Fruit fly (Drosophila melanogaster) whole organism, prepupa: ENCODE results near the gene Nedd4.
A peak's percentile ranks its signal among the peaks of the same experiment; 100 is the strongest.

ENCODE experiments used
- Blimp-1 ChIP-seq: fragments of 200-800 bp; sonication (Bioruptor generic); optimal IDR thresholded peaks from 3 replicates; lab custom pipeline; 2017; ENCODE audit warnings: missing biosample characterization, missing genetic modification characterization, mild to moderate bottlenecking, moderate library complexity, missing genetic modification reagents
- CG10631 ChIP-seq: fragments of 200-800 bp; sonication (Bioruptor generic); optimal IDR thresholded peaks from 2 replicates; lab custom pipeline; 2016; ENCODE audit warnings: missing biosample characterization, missing genetic modification characterization
- CG10669 ChIP-seq: fragments of 200-800 bp; sonication (Bioruptor generic); optimal IDR thresholded peaks from 3 replicates; lab custom pipeline; 2018; ENCODE audit warnings: missing biosample characterization, mild to moderate bottlenecking, missing genetic modification characterization, moderate library complexity
- CG11294 ChIP-seq: fragments of 200-800 bp; sonication (Bioruptor generic); IDR thresholded peaks from 2 replicates; pipeline ENCODE4 v1.3.6; 2022; ENCODE audit warnings: missing biosample characterization, missing genetic modification characterization
- CG11762 ChIP-seq: fragments of 200-800 bp; sonication (Bioruptor generic); optimal IDR thresholded peaks from 3 replicates; lab custom pipeline; 2016; ENCODE audit warnings: missing biosample characterization, missing genetic modification characterization; ENCODE audit not compliant: insufficient read depth
- CG11902 ChIP-seq: fragments of 200-800 bp; sonication (Bioruptor generic); optimal IDR thresholded peaks from 3 replicates; lab custom pipeline; 2016; ENCODE audit warnings: missing biosample characterization, missing genetic modification characterization
- CG15336 ChIP-seq: fragments of 200-800 bp; sonication (Bioruptor generic); IDR thresholded peaks from 2 replicates; pipeline ENCODE4 v1.3.6; 2022; ENCODE audit warnings: missing biosample characterization, missing genetic modification characterization
- CG1621 ChIP-seq: fragments of 200-800 bp; sonication (Bioruptor generic); optimal IDR thresholded peaks from 3 replicates; lab custom pipeline; 2018; ENCODE audit warnings: missing biosample characterization, mild to moderate bottlenecking, missing genetic modification characterization
- CG16779 ChIP-seq: fragments of 200-800 bp; sonication (Bioruptor generic); optimal IDR thresholded peaks from 3 replicates; lab custom pipeline; 2017; ENCODE audit warnings: missing biosample characterization, mild to moderate bottlenecking, missing genetic modification characterization
- CG3032 ChIP-seq: fragments of 200-800 bp; optimal IDR thresholded peaks from 2 replicates; lab custom pipeline; 2019; ENCODE audit warnings: missing biosample characterization, mild to moderate bottlenecking, missing genetic modification characterization, moderate library complexity
- CG31627 ChIP-seq: fragments of 200-800 bp; sonication (Bioruptor generic); optimal IDR thresholded peaks from 3 replicates; lab custom pipeline; 2016; ENCODE audit warnings: missing biosample characterization, missing genetic modification characterization
- CG32006 ChIP-seq: fragments of 200-800 bp; sonication (Bioruptor generic); optimal IDR thresholded peaks from 3 replicates; lab custom pipeline; 2017; ENCODE audit warnings: missing biosample characterization, mild to moderate bottlenecking, missing genetic modification characterization
- CG34406 ChIP-seq: fragments of 200-800 bp; sonication (Bioruptor generic); optimal IDR thresholded peaks from 3 replicates; lab custom pipeline; 2016; ENCODE audit warnings: missing biosample characterization, missing genetic modification characterization
- CG3919 ChIP-seq: fragments of 200-800 bp; sonication (Bioruptor generic); optimal IDR thresholded peaks from 3 replicates; lab custom pipeline; 2016; ENCODE audit warnings: missing biosample characterization, missing genetic modification characterization
- CG4318 ChIP-seq: fragments of 200-800 bp; sonication (Bioruptor generic); optimal IDR thresholded peaks from 3 replicates; lab custom pipeline; 2017; ENCODE audit warnings: missing biosample characterization, mild to moderate bottlenecking, missing genetic modification characterization
- CG6163 ChIP-seq: fragments of 200-800 bp; sonication (Bioruptor generic); IDR thresholded peaks from 3 replicates; pipeline ENCODE4 v1.3.6; 2022; ENCODE audit warnings: missing biosample characterization, missing genetic modification characterization
- CG6276 ChIP-seq: fragments of 200-800 bp; sonication (Bioruptor generic); optimal IDR thresholded peaks from 2 replicates; lab custom pipeline; 2017; ENCODE audit warnings: missing biosample characterization, mild to moderate bottlenecking, missing genetic modification characterization
- CG6792 ChIP-seq: fragments of 200-800 bp; sonication (Bioruptor generic); optimal IDR thresholded peaks from 3 replicates; lab custom pipeline; 2016; ENCODE audit warnings: missing biosample characterization, missing genetic modification characterization
- CG6854 ChIP-seq: fragments of 200-800 bp; sonication (Bioruptor generic); optimal IDR thresholded peaks from 2 replicates; lab custom pipeline; 2017; ENCODE audit warnings: missing biosample characterization, mild to moderate bottlenecking, missing genetic modification characterization
- CG7368 ChIP-seq: fragments of 200-800 bp; sonication (Bioruptor generic); optimal IDR thresholded peaks from 3 replicates; lab custom pipeline; 2016; ENCODE audit warnings: missing biosample characterization, missing genetic modification characterization
- CG8119 ChIP-seq: fragments of 200-800 bp; sonication (Bioruptor generic); IDR thresholded peaks from 3 replicates; pipeline ENCODE4 v1.3.6; 2022; ENCODE audit warnings: missing biosample characterization, missing genetic modification characterization
- CG8319 ChIP-seq: fragments of 200-800 bp; sonication (Bioruptor generic); optimal IDR thresholded peaks from 3 replicates; lab custom pipeline; 2016; ENCODE audit warnings: missing biosample characterization, missing genetic modification characterization
- CG9139 ChIP-seq: fragments of 200-800 bp; sonication (Bioruptor generic); optimal IDR thresholded peaks from 3 replicates; lab custom pipeline; 2017; ENCODE audit warnings: missing biosample characterization, mild to moderate bottlenecking, missing genetic modification characterization
- Eip75B ChIP-seq: fragments of 200-800 bp; sonication (Bioruptor generic); optimal IDR thresholded peaks from 3 replicates; lab custom pipeline; 2016; ENCODE audit warnings: missing biosample characterization, missing genetic modification characterization
- Eip93F ChIP-seq: fragments of 200-800 bp; sonication (Bioruptor generic); optimal IDR thresholded peaks from 2 replicates; lab custom pipeline; 2016; ENCODE audit warnings: missing biosample characterization, mild to moderate bottlenecking, missing genetic modification characterization
- Ets21C ChIP-seq: fragments of 200-800 bp; sonication (Bioruptor generic); optimal IDR thresholded peaks from 3 replicates; lab custom pipeline; 2016; ENCODE audit warnings: missing biosample characterization, missing genetic modification characterization
- Ets96B ChIP-seq: fragments of 200-800 bp; optimal IDR thresholded peaks from 2 replicates; lab custom pipeline; 2019; ENCODE audit warnings: missing biosample characterization, mild to moderate bottlenecking, missing genetic modification characterization, moderate library complexity
- Gug ChIP-seq: fragments of 200-800 bp; sonication (Bioruptor generic); IDR thresholded peaks from 2 replicates; pipeline ENCODE4 v1.3.6; 2022; ENCODE audit warnings: missing biosample characterization, missing genetic modification characterization
- Hr38 ChIP-seq: sonication (Bioruptor generic); optimal IDR thresholded peaks from 2 replicates; lab custom pipeline; 2016; ENCODE audit warnings: missing biosample characterization, missing genetic modification characterization
- Hr39 ChIP-seq: fragments of 200-800 bp; sonication (Bioruptor generic); optimal IDR thresholded peaks from 2 replicates; lab custom pipeline; 2016; ENCODE audit warnings: missing biosample characterization, missing genetic modification characterization
- Hr4 ChIP-seq: fragments of 200-800 bp; sonication (Bioruptor generic); optimal IDR thresholded peaks from 3 replicates; lab custom pipeline; 2016; ENCODE audit warnings: missing biosample characterization, missing genetic modification characterization
- Lpt ChIP-seq: fragments of 200-800 bp; sonication (Bioruptor generic); optimal IDR thresholded peaks from 3 replicates; lab custom pipeline; 2016; ENCODE audit warnings: missing biosample characterization, missing genetic modification characterization
- Met ChIP-seq: fragments of 200-800 bp; sonication (Bioruptor generic); optimal IDR thresholded peaks from 3 replicates; lab custom pipeline; 2016; ENCODE audit warnings: missing biosample characterization, missing genetic modification characterization
- OdsH ChIP-seq: fragments of 200-800 bp; sonication (Bioruptor generic); optimal IDR thresholded peaks from 3 replicates; lab custom pipeline; 2016; ENCODE audit warnings: missing biosample characterization, missing genetic modification characterization
- Smox ChIP-seq: fragments of 200-800 bp; sonication (Bioruptor generic); optimal IDR thresholded peaks from 3 replicates; lab custom pipeline; 2016; ENCODE audit warnings: missing biosample characterization, missing genetic modification characterization
- Sox15 ChIP-seq: fragments of 200-800 bp; sonication (Bioruptor generic); optimal IDR thresholded peaks from 3 replicates; lab custom pipeline; 2016; ENCODE audit warnings: missing biosample characterization, missing genetic modification characterization
- achi ChIP-seq: fragments of 200-800 bp; sonication (Bioruptor generic); optimal IDR thresholded peaks from 3 replicates; lab custom pipeline; 2016; ENCODE audit warnings: missing biosample characterization, missing genetic modification characterization
- dac ChIP-seq: fragments of 200-800 bp; sonication (Bioruptor generic); optimal IDR thresholded peaks from 2 replicates; lab custom pipeline; 2017; ENCODE audit warnings: missing biosample characterization, mild to moderate bottlenecking, missing genetic modification characterization
- dsx ChIP-seq: fragments of 200-800 bp; optimal IDR thresholded peaks from 3 replicates; lab custom pipeline; 2019; ENCODE audit warnings: missing biosample characterization, mild to moderate bottlenecking, missing genetic modification characterization, moderate library complexity; ENCODE audit not compliant: poor library complexity, severe bottlenecking
- eg ChIP-seq: fragments of 200-800 bp; sonication (Bioruptor generic); IDR thresholded peaks from 3 replicates; pipeline ENCODE4 v1.3.6; 2022; ENCODE audit warnings: missing biosample characterization, missing genetic modification characterization
- esn ChIP-seq: fragments of 200-800 bp; sonication (Bioruptor generic); optimal IDR thresholded peaks from 2 replicates; lab custom pipeline; 2016; ENCODE audit warnings: missing biosample characterization, mild to moderate bottlenecking, missing genetic modification characterization, moderate library complexity
- fd59A ChIP-seq: fragments of 200-800 bp; sonication (Bioruptor generic); optimal IDR thresholded peaks from 2 replicates; lab custom pipeline; 2017; ENCODE audit warnings: missing biosample characterization, mild to moderate bottlenecking, missing genetic modification characterization, missing genetic modification reagents
- fd85E ChIP-seq: fragments of 200-800 bp; sonication (Bioruptor generic); optimal IDR thresholded peaks from 3 replicates; lab custom pipeline; 2016; ENCODE audit warnings: missing biosample characterization, missing genetic modification characterization
- lz ChIP-seq: fragments of 200-800 bp; sonication (Bioruptor generic); optimal IDR thresholded peaks from 3 replicates; lab custom pipeline; 2016; ENCODE audit warnings: missing biosample characterization, missing genetic modification characterization
- pdm3 ChIP-seq: fragments of 200-800 bp; sonication (Bioruptor generic); optimal IDR thresholded peaks from 3 replicates; lab custom pipeline; 2016; ENCODE audit warnings: missing biosample characterization, missing genetic modification characterization
- salr ChIP-seq, 2 experiments: fragments of 200-800 bp; sonication (Bioruptor generic); optimal IDR thresholded peaks; 3 replicates each; lab custom pipeline; 2016 to 2018; ENCODE audit warnings: missing biosample characterization in 2 of 2, missing genetic modification characterization in 2 of 2, mild to moderate bottlenecking in 1 of 2
- spab ChIP-seq: fragments of 200-800 bp; sonication (Bioruptor generic); optimal IDR thresholded peaks from 2 replicates; lab custom pipeline; 2017; ENCODE audit warnings: missing biosample characterization, mild to moderate bottlenecking, missing genetic modification characterization, missing genetic modification reagents
- ss ChIP-seq, 2 experiments: fragments of 200-800 bp; sonication (Bioruptor generic); optimal IDR thresholded peaks; 2 replicates in 1 of 2; 3 replicates in 1 of 2; lab custom pipeline; 2017 to 2018; ENCODE audit warnings: mild to moderate bottlenecking in 2 of 2, missing biosample characterization in 2 of 2, missing genetic modification characterization in 2 of 2, moderate library complexity in 1 of 2
- svp ChIP-seq: fragments of 200-800 bp; sonication (Bioruptor generic); peaks from one replicate; lab custom pipeline; 2016; ENCODE audit warnings: missing biosample characterization, missing genetic modification characterization
- topi ChIP-seq: fragments of 200-800 bp; sonication (Bioruptor generic); optimal IDR thresholded peaks from 3 replicates; lab custom pipeline; 2016; ENCODE audit warnings: missing biosample characterization, missing genetic modification characterization
- vri ChIP-seq: fragments of 200-800 bp; sonication (Bioruptor generic); optimal IDR thresholded peaks from 3 replicates; lab custom pipeline; 2016; ENCODE audit warnings: missing biosample characterization, mild to moderate bottlenecking, missing genetic modification characterization

The Nedd4 gene

DNA sequence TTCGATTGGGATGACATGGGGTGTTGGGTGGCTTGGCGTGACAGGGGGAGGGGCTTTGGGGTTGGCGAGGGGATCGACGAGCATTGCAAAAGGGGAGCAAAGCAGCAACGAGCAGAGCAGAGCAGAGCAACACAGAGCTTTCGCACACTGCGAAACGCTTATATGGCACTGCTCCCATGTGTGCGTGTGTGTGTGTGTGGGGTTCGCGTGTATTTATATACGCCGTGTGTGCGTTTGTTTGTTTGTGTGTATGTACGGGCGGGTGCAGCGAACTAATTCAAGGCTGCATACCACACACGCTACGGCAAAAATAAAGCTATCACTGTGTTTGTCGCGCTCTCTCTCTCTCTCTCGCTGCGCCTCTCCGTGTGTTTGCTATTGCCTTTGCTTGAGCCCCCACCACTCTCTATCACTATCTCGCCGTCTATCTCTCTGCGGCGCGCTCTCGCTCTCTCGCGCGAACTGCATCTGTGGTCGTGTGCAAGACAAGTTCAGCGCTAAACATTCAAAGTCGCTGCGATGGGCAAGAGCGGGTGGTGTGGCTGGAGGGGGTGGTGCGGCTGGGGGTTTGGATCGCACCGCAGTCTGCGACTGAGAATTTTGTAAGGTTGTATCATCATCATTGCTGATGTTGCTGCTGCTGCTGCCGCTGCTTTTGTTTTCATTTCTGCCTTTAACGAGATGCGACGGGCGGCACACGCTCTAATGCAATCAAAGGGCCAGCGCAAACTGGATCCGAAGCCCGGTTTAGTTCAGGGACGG, 60.8 kb downstream of the Nedd4 start:
- TF ChIP-seq CG32006 (no peak), topi (GFP tag; lab: Kevin White, UChicago) (no peak), CG1621 (peak; percentile 6), Smox (GFP tag; lab: Kevin White, UChicago) (no peak), CG10669 (GFP tag; lab: Kevin White, UChicago) (peak; percentile 5), CG6276 (GFP tag; lab: Kevin White, UChicago) (no peak), Ets96B (tag; lab: Kevin White, UChicago) (peak; percentile 27), CG9139 (peak; percentile 13), CG7368 (GFP tag; lab: Kevin White, UChicago) (peak; percentile 14), CG8119 (no peak), fd85E (GFP tag; lab: Kevin White, UChicago) (peak; percentile 8), Eip93F (GFP tag; lab: Kevin White, UChicago) (peak; percentile 39), lz (no peak), pdm3 (GFP tag; lab: Kevin White, UChicago) (no peak), esn (GFP tag; lab: Kevin White, UChicago) (no peak), CG6854 (GFP tag; lab: Kevin White, UChicago) (peak; percentile 73), vri (GFP tag; lab: Kevin White, UChicago) (peak; percentile 71), CG8319 (GFP tag; lab: Kevin White, UChicago) (no peak), ss (GFP tag; optimal IDR thresholded peaks at IDR 0.05; lab: Kevin White, UChicago) (peak; percentile 62 to 72), CG10631 (GFP tag; lab: Kevin White, UChicago) (no peak), CG6163 (GFP tag; lab: Robert Waterston, UW) (peak; percentile 67), CG31627 (GFP tag; lab: Kevin White, UChicago) (no peak), OdsH (GFP tag; lab: Kevin White, UChicago) (no peak), CG11294 (GFP tag; lab: Robert Waterston, UW) (no peak), Ets21C (GFP tag; lab: Kevin White, UChicago) (no peak), Lpt (GFP tag; lab: Kevin White, UChicago) (peak; percentile 69), Eip75B (no peak), CG3032 (tag; lab: Kevin White, UChicago) (no peak), CG15336 (GFP tag; lab: Robert Waterston, UW) (peak; percentile 63), CG11902 (no peak), dac (peak; percentile 8), Blimp-1 (peak; percentile 79), fd59A (no peak), CG16779 (tag; lab: Kevin White, UChicago) (no peak), salr (GFP tag; optimal IDR thresholded peaks at IDR 0.05; lab: Kevin White, UChicago) (peak in 1 of 2 experiments; percentile 11), eg (peak; percentile 54), svp (peak; percentile 84), Hr38 (GFP tag; lab: Kevin White, UChicago) (no peak), spab (GFP tag; lab: Kevin White, UChicago) (peak; percentile 4), CG3919 (no peak), Met (peak; percentile 1), CG34406 (GFP tag; lab: Kevin White, UChicago) (no peak), dsx (GFP tag; lab: Kevin White, UChicago) (peak; percentile 78), CG4318 (no peak), Sox15 (GFP tag; lab: Kevin White, UChicago) (no peak), Gug (GFP tag; lab: Robert Waterston, UW) (no peak), CG6792 (GFP tag; lab: Kevin White, UChicago) (no peak), CG11762 (GFP tag; lab: Kevin White, UChicago) (no peak), Hr39 (no peak), achi (GFP tag; lab: Kevin White, UChicago) (no peak), Hr4 (GFP tag; lab: Kevin White, UChicago) (no peak)
